Fruit fly (Drosophila melanogaster) whole organism, adult: ENCODE data around the gene CG42637.

Experiments used
- CG12768 ChIP-seq: fragments of 200-800 bp; sonication (Bioruptor generic); optimal IDR thresholded peaks from 2 replicates; lab custom pipeline; 2017; ENCODE audit warnings: missing biosample characterization, missing genetic modification characterization, mild to moderate bottlenecking, moderate library complexity, missing genetic modification reagents
- CG1620 ChIP-seq: fragments of 200-800 bp; sonication (Bioruptor generic); optimal IDR thresholded peaks from 2 replicates; lab custom pipeline; 2016; ENCODE audit warnings: missing biosample characterization, missing genetic modification characterization
- CG33017 ChIP-seq: fragments of 200-800 bp; sonication (Bioruptor generic); optimal IDR thresholded peaks from 2 replicates; lab custom pipeline; 2018; ENCODE audit warnings: missing biosample characterization, mild to moderate bottlenecking, missing genetic modification characterization, moderate library complexity
- kay ChIP-seq: fragments of 200-800 bp; sonication (Bioruptor generic); peaks from one replicate; lab custom pipeline; 2016; ENCODE audit warnings: missing biosample characterization, missing genetic modification characterization, borderline replicate concordance
- toe ChIP-seq: fragments of 200-800 bp; sonication (Bioruptor generic); optimal IDR thresholded peaks from 2 replicates; lab custom pipeline; 2016; ENCODE audit warnings: missing biosample characterization, missing genetic modification characterization

DNA sequence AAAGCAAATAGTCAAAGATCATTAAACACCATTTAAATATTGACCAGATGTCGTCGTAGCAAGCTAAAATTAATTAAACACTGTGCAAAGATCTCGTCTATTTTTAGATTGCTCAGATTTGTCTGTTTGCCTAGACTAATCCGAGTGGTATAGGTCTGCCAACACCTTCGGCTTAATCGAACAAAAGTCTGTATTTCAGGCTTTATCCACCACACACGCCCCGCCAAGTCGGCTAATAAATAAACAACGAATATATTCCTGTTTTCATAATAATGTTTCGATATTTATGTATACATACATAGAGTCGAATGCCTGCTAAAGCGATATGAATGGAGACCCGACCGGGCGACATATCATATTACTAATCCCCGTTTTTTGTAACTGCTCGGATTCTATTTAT, 14.8 kb downstream of the CG42637 start:
- TF ChIP-seq kay (GFP tag; lab: Kevin White, UChicago) (no peak), toe (GFP tag; lab: Kevin White, UChicago) (no peak), CG1620 (GFP tag; lab: Kevin White, UChicago) (no peak), CG33017 (no peak), CG12768 (GFP tag; lab: Kevin White, UChicago) (no peak)
